Fruit fly (Drosophila melanogaster): Measurements from ENCODE around the gene elav.

Gene elav

dm6 chrX:476230-477143, 46.5 kb downstream of the elav start, which contains the start of the genes ebo and CG13373 (continued):
- TF ChIP-seq Hr39 (optimal IDR thresholded peaks at IDR 0.05) (no peak), CG18476 (GFP tag; optimal IDR thresholded peaks at IDR 0.05) (no peak), insv (GFP tag; optimal IDR thresholded peaks at IDR 0.05) (peak in 1 of 2 experiments; percentile 71), CG31224 (GFP tag; IDR thresholded peaks at IDR 0.05) (no peak), HHEX (GFP tag; optimal IDR thresholded peaks at IDR 0.05) (no peak), CG3838 (GFP tag; optimal IDR thresholded peaks at IDR 0.05) (no peak), C15 (GFP tag; IDR thresholded peaks at IDR 0.05) (no peak), CG9727 (GFP tag; optimal IDR thresholded peaks at IDR 0.05) (no peak), mirr (GFP tag; optimal IDR thresholded peaks at IDR 0.05) (no peak), tio (GFP tag; optimal IDR thresholded peaks at IDR 0.05) (no peak), zen (tag; optimal IDR thresholded peaks at IDR 0.05) (peak; percentile 36), NC2α (GFP tag; optimal IDR thresholded peaks at IDR 0.05) (no peak), CrebB (tag; optimal IDR thresholded peaks at IDR 0.05) (no peak), CG32532 (GFP tag; IDR thresholded peaks at IDR 0.05) (no peak; the same call in 1 of the 2 replicates), CG9876 (GFP tag; optimal IDR thresholded peaks at IDR 0.05) (no peak)

DNA sequence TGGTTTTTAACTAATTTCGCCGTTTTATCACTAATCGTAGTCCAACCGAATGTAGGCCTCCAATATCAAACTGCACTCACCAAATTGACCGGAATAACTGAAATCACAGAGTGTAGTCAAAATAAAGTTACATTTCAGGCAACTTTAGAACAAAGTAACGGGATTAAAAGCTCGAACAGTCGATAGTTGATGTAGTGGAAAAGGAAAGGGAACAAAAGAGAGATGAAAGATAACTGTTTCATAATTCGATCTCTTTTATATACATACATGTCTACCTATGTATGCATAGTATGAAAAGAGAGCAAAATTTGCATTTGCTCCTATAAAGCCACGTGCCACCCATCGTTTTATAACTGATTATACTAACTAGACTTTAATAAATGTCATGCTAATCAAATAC, 52.4 kb downstream of the elav start, which contains the start of gene CG32816:
CG32816 (minus strand) TSS at position 101 of the 400 bp plus-strand sequence.
- TF ChIP-seq Med (GFP tag) (peak; percentile 24), row (GFP tag; IDR thresholded peaks at IDR 0.05) (no peak)

DNA sequence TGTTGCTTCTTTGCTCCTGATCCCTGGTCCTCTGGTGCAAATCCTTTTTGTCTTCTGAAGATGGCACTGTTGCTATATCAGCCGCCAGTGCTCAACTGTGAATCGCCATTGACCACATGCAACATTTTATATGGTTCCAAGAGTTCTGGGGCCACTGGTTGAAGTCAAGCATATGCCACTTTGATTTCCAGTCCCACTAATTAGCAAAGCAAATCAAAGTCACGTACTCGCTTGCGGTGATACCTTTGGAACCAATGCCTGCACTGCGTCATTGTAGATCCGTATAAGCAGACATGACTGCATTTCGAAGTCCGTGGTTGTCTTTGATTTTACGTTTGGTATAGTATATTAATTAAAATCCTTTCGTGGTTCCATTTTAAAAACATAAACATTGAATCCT, 53.8 kb downstream of the elav start, which contains the start of gene Cyp4g1:
Cyp4g1 (minus strand) TSS at position 101 of the 400 bp plus-strand sequence.
- TF ChIP-seq wek (GFP tag; optimal IDR thresholded peaks at IDR 0.05): no peak
- TF ChIP-seq Med (GFP tag): peak; percentile 25
- no peak for TF ChIP-seq pho (GFP tag; optimal IDR thresholded peaks at IDR 0.05)
- TF ChIP-seq pan (optimal IDR thresholded peaks at IDR 0.05): no peak
- TF ChIP-seq pan (GFP tag; optimal IDR thresholded peaks at IDR 0.05 in 1 of 2, IDR thresholded peaks at IDR 0.05 in 1 of 2): no peak
- TF ChIP-seq Side (GFP tag; optimal IDR thresholded peaks at IDR 0.05): no peak

- TF ChIP-seq sens (GFP tag) (peak; percentile 75), CG15696 (tag; optimal IDR thresholded peaks at IDR 0.05) (peak; percentile 15), Xrp1 (GFP tag; IDR thresholded peaks at IDR 0.05) (0 out of 2 replicates have a peak, but pooled peaks have one; percentile 16), tna (GFP tag; IDR thresholded peaks at IDR 0.05; ENCODE audit: partially characterized antibody) (no peak), wek (GFP tag; optimal IDR thresholded peaks at IDR 0.05) (no peak), zf30C (GFP tag; optimal IDR thresholded peaks at IDR 0.05) (peak; percentile 92), CG12942 (GFP tag; optimal IDR thresholded peaks at IDR 0.05) (no peak), pros (GFP tag; optimal IDR thresholded peaks at IDR 0.05) (peak; percentile 88), fd3F (GFP tag; optimal IDR thresholded peaks at IDR 0.05) (no peak), otp (GFP tag; IDR thresholded peaks at IDR 0.05) (0 out of 3 replicates have a peak, but pooled peaks have one; percentile 11), gsb-n (tag; optimal IDR thresholded peaks at IDR 0.05) (peak; percentile 15), row (GFP tag; IDR thresholded peaks at IDR 0.05) (peak; percentile 38; the same call in 1 of the 3 replicates), dmrt11E (tag; optimal IDR thresholded peaks at IDR 0.05) (peak; percentile 22), zfh1 (GFP tag; IDR thresholded peaks at IDR 0.05) (0 out of 3 replicates have a peak, but pooled peaks have one; percentile 26), CG14710 (tag; optimal IDR thresholded peaks at IDR 0.05) (peak; percentile 11), klu (GFP tag; IDR thresholded peaks at IDR 0.05) (no peak), Ets65A (GFP tag) (peak; percentile 4), ab (GFP tag; optimal IDR thresholded peaks at IDR 0.05) (no peak)
Observed at dm6 chrX:463934-464333, 59.1 kb downstream of the elav start.

Data from whole organism, embryonic.